Fruit fly (Drosophila melanogaster) whole organism, embryonic: ENCODE results near the gene Antp.

ENCODE experiments used
- ATbp ChIP-seq: fragments of 200-800 bp; sonication (Bioruptor generic); optimal IDR thresholded peaks from 2 replicates; lab custom pipeline; 2017; ENCODE audit warnings: missing biosample characterization, mild to moderate bottlenecking, missing genetic modification characterization, missing genetic modification reagents
- B-H1 ChIP-seq: fragments of 200-800 bp; sonication (Bioruptor generic); IDR thresholded peaks from 3 replicates; pipeline ENCODE4 v1.3.6; 2022; ENCODE audit warnings: missing biosample characterization, missing genetic modification characterization
- CG10321 ChIP-seq: fragments of 200-800 bp; sonication (Bioruptor generic); IDR thresholded peaks from 2 replicates; pipeline ENCODE4 v1.3.6; 2022; ENCODE audit warnings: missing biosample characterization, missing genetic modification characterization
- CG10462 ChIP-seq: fragments of 200-800 bp; sonication (Bioruptor generic); optimal IDR thresholded peaks from 2 replicates; lab custom pipeline; 2016; ENCODE audit warnings: missing biosample characterization, missing genetic modification characterization
- CG10543 ChIP-seq: fragments of 200-800 bp; sonication (Bioruptor generic); optimal IDR thresholded peaks from 3 replicates; lab custom pipeline; 2017; ENCODE audit warnings: missing biosample characterization, mild to moderate bottlenecking, missing genetic modification characterization, moderate library complexity
- CG1603 ChIP-seq: fragments of 200-800 bp; sonication (Bioruptor generic); optimal IDR thresholded peaks from 2 replicates; lab custom pipeline; 2019; ENCODE audit warnings: missing biosample characterization, mild to moderate bottlenecking, missing genetic modification characterization, moderate library complexity
- CG16779 ChIP-seq: fragments of 200-800 bp; sonication (Bioruptor generic); IDR thresholded peaks from 2 replicates; pipeline ENCODE4 v1.3.6; 2022; ENCODE audit warnings: missing biosample characterization, missing genetic modification characterization
- CG17802 ChIP-seq: fragments of 200-800 bp; sonication (Bioruptor generic); optimal IDR thresholded peaks from 2 replicates; lab custom pipeline; 2018; ENCODE audit warnings: missing biosample characterization, mild to moderate bottlenecking, missing genetic modification characterization, moderate library complexity
- CG2129 ChIP-seq: fragments of 200-800 bp; sonication (Bioruptor generic); IDR thresholded peaks from 2 replicates; pipeline ENCODE4 v1.3.6; 2022; ENCODE audit warnings: missing biosample characterization, missing genetic modification characterization; ENCODE audit not compliant: partially characterized antibody
- CG2712 ChIP-seq: fragments of 200-800 bp; optimal IDR thresholded peaks from 3 replicates; lab custom pipeline; 2019; ENCODE audit warnings: missing biosample characterization, mild to moderate bottlenecking, missing genetic modification characterization, moderate library complexity
- CG30020 ChIP-seq: fragments of 200-800 bp; optimal IDR thresholded peaks from 2 replicates; lab custom pipeline; 2019; ENCODE audit warnings: missing biosample characterization, mild to moderate bottlenecking, missing genetic modification characterization, moderate library complexity
- CG30431 ChIP-seq: fragments of 200-800 bp; sonication (Bioruptor generic); optimal IDR thresholded peaks from 2 replicates; lab custom pipeline; 2017; ENCODE audit warnings: missing biosample characterization, missing genetic modification characterization
- CG31441 ChIP-seq: fragments of 200-800 bp; sonication (Bioruptor generic); IDR thresholded peaks from 2 replicates; pipeline ENCODE4 v1.3.6; 2022; ENCODE audit warnings: missing biosample characterization, missing genetic modification characterization
- CG6813 ChIP-seq: fragments of 200-800 bp; sonication (Bioruptor generic); optimal IDR thresholded peaks from 2 replicates; lab custom pipeline; 2017; ENCODE audit warnings: missing biosample characterization, missing genetic modification characterization, mild to moderate bottlenecking, moderate library complexity, missing genetic modification reagents
- CG7357 ChIP-seq: fragments of 200-800 bp; sonication (Bioruptor generic); IDR thresholded peaks from 3 replicates; pipeline ENCODE4 v1.3.6; 2022; ENCODE audit warnings: missing biosample characterization, missing genetic modification characterization
- Chrac-16 ChIP-seq: fragments of 200-800 bp; sonication (Bioruptor generic); optimal IDR thresholded peaks from 3 replicates; lab custom pipeline; 2016; ENCODE audit warnings: missing biosample characterization, missing genetic modification characterization
- Dad ChIP-seq: fragments of 200-800 bp; sonication (Bioruptor generic); optimal IDR thresholded peaks from 3 replicates; lab custom pipeline; 2016; ENCODE audit warnings: missing biosample characterization, missing genetic modification characterization
- Elba2 ChIP-seq: fragments of 200-800 bp; sonication (Bioruptor generic); optimal IDR thresholded peaks from 3 replicates; lab custom pipeline; 2016; ENCODE audit warnings: missing biosample characterization, missing genetic modification characterization
- Hr78 ChIP-seq, 2 experiments: fragments of 200-800 bp in 1 of 2; fragments of >200 bp in 1 of 2; sonication (Bioruptor generic) in 1 of 2; optimal IDR thresholded peaks; 2 replicates each; lab custom pipeline; 2017 to 2019; ENCODE audit warnings: missing biosample characterization in 2 of 2, missing genetic modification characterization in 2 of 2, mild to moderate bottlenecking in 1 of 2, moderate library complexity in 1 of 2
- Mrtf ChIP-seq: fragments of 200-800 bp; sonication (Bioruptor generic); IDR thresholded peaks from 3 replicates; pipeline ENCODE4 v1.3.6; 2022; ENCODE audit warnings: missing biosample characterization, missing genetic modification characterization
- Myb ChIP-seq: fragments of 200-800 bp; sonication (Bioruptor generic); optimal IDR thresholded peaks from 2 replicates; lab custom pipeline; 2016; ENCODE audit warnings: missing biosample characterization, missing genetic modification characterization
- Neu2 ChIP-seq: fragments of 200-800 bp; sonication (Bioruptor generic); optimal IDR thresholded peaks from 3 replicates; lab custom pipeline; 2016; ENCODE audit warnings: missing biosample characterization, missing genetic modification characterization, borderline replicate concordance
- Nf-YC ChIP-seq: fragments of 200-800 bp; optimal IDR thresholded peaks from 3 replicates; lab custom pipeline; 2019; ENCODE audit warnings: missing biosample characterization, mild to moderate bottlenecking, missing genetic modification characterization, moderate library complexity
- Oli ChIP-seq: fragments of 200-800 bp; sonication (Bioruptor generic); optimal IDR thresholded peaks from 2 replicates; lab custom pipeline; 2018; ENCODE audit warnings: missing biosample characterization, mild to moderate bottlenecking, missing genetic modification characterization, moderate library complexity
- Sox102F ChIP-seq: fragments of 200-800 bp; sonication (Bioruptor generic); optimal IDR thresholded peaks from 2 replicates; lab custom pipeline; 2018; ENCODE audit warnings: missing biosample characterization, mild to moderate bottlenecking, missing genetic modification characterization, moderate library complexity
- bowl ChIP-seq: fragments of 200-800 bp; sonication (Bioruptor generic); IDR thresholded peaks from 2 replicates; pipeline ENCODE4 v1.3.6; 2022; ENCODE audit warnings: missing biosample characterization, missing genetic modification characterization
- cad ChIP-seq: fragments of >200 bp; optimal IDR thresholded peaks from 2 replicates; lab custom pipeline; 2017; ENCODE audit warnings: missing biosample characterization, missing genetic modification characterization
- cg ChIP-seq: fragments of 200-800 bp; sonication (Bioruptor generic); optimal IDR thresholded peaks from 3 replicates; lab custom pipeline; 2019; ENCODE audit warnings: missing biosample characterization, mild to moderate bottlenecking, missing genetic modification characterization, moderate library complexity
- ci ChIP-seq: fragments of 200-800 bp; sonication (Bioruptor generic); IDR thresholded peaks from 3 replicates; pipeline ENCODE4 v1.3.6; 2022; ENCODE audit warnings: missing biosample characterization, missing genetic modification characterization
- dysf ChIP-seq: fragments of 200-800 bp; sonication (Bioruptor generic); IDR thresholded peaks from 3 replicates; pipeline ENCODE4 v1.3.6; 2022; ENCODE audit warnings: missing biosample characterization, missing genetic modification characterization
- ftz-f1 ChIP-seq: fragments of 200-800 bp; sonication (Bioruptor generic); optimal IDR thresholded peaks from 2 replicates; lab custom pipeline; 2016; ENCODE audit warnings: missing biosample characterization, missing genetic modification characterization
- gcm ChIP-seq: fragments of 200-800 bp; sonication (Bioruptor generic); optimal IDR thresholded peaks from 2 replicates; lab custom pipeline; 2019; ENCODE audit warnings: missing biosample characterization, mild to moderate bottlenecking, missing genetic modification characterization, moderate library complexity
- gem ChIP-seq: fragments of 200-800 bp; sonication (Bioruptor generic); optimal IDR thresholded peaks from 2 replicates; lab custom pipeline; 2019; ENCODE audit warnings: missing biosample characterization, mild to moderate bottlenecking, missing genetic modification characterization, moderate library complexity
- ham ChIP-seq: fragments of 200-800 bp; sonication (Bioruptor generic); IDR thresholded peaks from 2 replicates; pipeline ENCODE4 v1.3.6; 2022; ENCODE audit warnings: missing biosample characterization, missing genetic modification characterization
- inv ChIP-seq: fragments of 200-800 bp; sonication (Bioruptor generic); IDR thresholded peaks from 2 replicates; pipeline ENCODE4 v1.3.6; 2022; ENCODE audit warnings: missing biosample characterization, missing genetic modification characterization; ENCODE audit not compliant: partially characterized antibody
- kay ChIP-seq: fragments of 200-800 bp; sonication (Bioruptor generic); optimal IDR thresholded peaks from 2 replicates; lab custom pipeline; 2016; ENCODE audit warnings: missing biosample characterization, missing genetic modification characterization
- lola ChIP-seq, 3 experiments: fragments of >200 bp in 2 of 3; fragments of 200-800 bp in 1 of 3; sonication (Bioruptor generic) in 1 of 3; optimal IDR thresholded peaks; 2 replicates each; lab custom pipeline; 2017 to 2019; ENCODE audit warnings: missing biosample characterization in 3 of 3, missing genetic modification characterization in 3 of 3, mild to moderate bottlenecking in 1 of 3, moderate library complexity in 1 of 3
- nerfin-1 ChIP-seq: fragments of 200-800 bp; sonication (Bioruptor generic); optimal IDR thresholded peaks from 3 replicates; lab custom pipeline; 2019; ENCODE audit warnings: missing biosample characterization, mild to moderate bottlenecking, missing genetic modification characterization, moderate library complexity
- org-1 ChIP-seq: fragments of 200-800 bp; sonication (Bioruptor generic); optimal IDR thresholded peaks from 2 replicates; lab custom pipeline; 2017; ENCODE audit warnings: missing biosample characterization, missing genetic modification characterization
- salm ChIP-seq: fragments of 200-800 bp; sonication (Bioruptor generic); optimal IDR thresholded peaks from 2 replicates; lab custom pipeline; 2018; ENCODE audit warnings: missing biosample characterization, mild to moderate bottlenecking, missing genetic modification characterization
- sima ChIP-seq: fragments of 200-800 bp; sonication (Bioruptor generic); optimal IDR thresholded peaks from 2 replicates; lab custom pipeline; 2016; ENCODE audit warnings: missing biosample characterization, missing genetic modification characterization
- sug ChIP-seq: fragments of 200-800 bp; optimal IDR thresholded peaks from 2 replicates; lab custom pipeline; 2019; ENCODE audit warnings: missing biosample characterization, mild to moderate bottlenecking, missing genetic modification characterization, moderate library complexity
- tna ChIP-seq: fragments of 200-800 bp; sonication (Bioruptor generic); IDR thresholded peaks from 2 replicates; pipeline ENCODE4 v1.3.6; 2022; ENCODE audit warnings: missing biosample characterization, missing genetic modification characterization; ENCODE audit not compliant: partially characterized antibody
- twi ChIP-seq: fragments of 200-800 bp; optimal IDR thresholded peaks from 2 replicates; lab custom pipeline; 2019; ENCODE audit warnings: missing biosample characterization, mild to moderate bottlenecking, missing genetic modification characterization, moderate library complexity
- unpg ChIP-seq: fragments of 200-800 bp; sonication (Bioruptor generic); optimal IDR thresholded peaks from 3 replicates; lab custom pipeline; 2018; ENCODE audit warnings: missing biosample characterization, mild to moderate bottlenecking, missing genetic modification characterization, moderate library complexity
- zen2 ChIP-seq: fragments of 200-800 bp; sonication (Bioruptor generic); IDR thresholded peaks from 3 replicates; pipeline ENCODE4 v1.3.6; 2022; ENCODE audit warnings: missing biosample characterization, missing genetic modification characterization; ENCODE audit not compliant: partially characterized antibody
- zf30C ChIP-seq: fragments of 200-800 bp; sonication (Bioruptor generic); optimal IDR thresholded peaks from 3 replicates; lab custom pipeline; 2018; ENCODE audit warnings: missing biosample characterization, mild to moderate bottlenecking, missing genetic modification characterization

The Antp gene

dm6 chr3R:6912251-6913215 lies 86.5 kb downstream of the Antp start (continued):
- peak; percentile 39 for TF ChIP-seq org-1 (GFP tag; lab: Kevin White, UChicago)
- peak; percentile 7 for TF ChIP-seq sima (GFP tag; lab: Kevin White, UChicago)
- TF ChIP-seq CG30431 (GFP tag; lab: Kevin White, UChicago) = peak; percentile 58
- peak; percentile 1 for TF ChIP-seq CG17802
- peak; percentile 22 for TF ChIP-seq Elba2
- peak; percentile 94 for TF ChIP-seq gem
- peak; percentile 53 for TF ChIP-seq CG6813 (GFP tag; lab: Kevin White, UChicago)
- TF ChIP-seq Chrac-16 (GFP tag; lab: Kevin White, UChicago) = peak; percentile 67
- TF ChIP-seq cg (GFP tag; lab: Kevin White, UChicago) = peak; percentile 96
- TF ChIP-seq ham (GFP tag; lab: Robert Waterston, UW) = no peak
- peak; percentile 70 for TF ChIP-seq CG30020 (tag; lab: Kevin White, UChicago)
- TF ChIP-seq CG1603 (tag; lab: Kevin White, UChicago) = peak; percentile 69
- TF ChIP-seq CG2712 (tag; lab: Kevin White, UChicago) = peak; percentile 93
- peak; percentile 80 for TF ChIP-seq CG10462 (GFP tag; lab: Kevin White, UChicago)
- peak in 1 of 2 experiments; percentile 62 for TF ChIP-seq Hr78 (GFP tag; optimal IDR thresholded peaks at IDR 0.05; lab: Kevin White, UChicago)
- TF ChIP-seq Nf-YC (tag; lab: Kevin White, UChicago) = peak; percentile 94
- peak; percentile 76 for TF ChIP-seq nerfin-1 (tag; lab: Kevin White, UChicago)
- TF ChIP-seq inv (GFP tag; lab: Robert Waterston, UW) = no peak
- peak; percentile 71 for TF ChIP-seq kay (GFP tag; lab: Kevin White, UChicago)
- peak; percentile 90 for TF ChIP-seq gcm (GFP tag; lab: Kevin White, UChicago)
- no peak for TF ChIP-seq cad (GFP tag; lab: Kevin White, UChicago)
- peak; percentile 49; the same call in 1 of the 3 replicates for TF ChIP-seq CG7357 (GFP tag; lab: Robert Waterston, UW)
- peak; percentile 64 for TF ChIP-seq sug (tag; lab: Kevin White, UChicago)
- no peak for TF ChIP-seq zf30C (GFP tag; lab: Kevin White, UChicago)
- TF ChIP-seq B-H1 = peak; percentile 47
- TF ChIP-seq Sox102F = peak; percentile 85
- TF ChIP-seq CG31441 = peak; percentile 94
- TF ChIP-seq Myb (GFP tag; lab: Kevin White, UChicago) = peak; percentile 21
- TF ChIP-seq lola (GFP tag; optimal IDR thresholded peaks at IDR 0.05; lab: Kevin White, UChicago) = peak in 1 of 3 experiments; percentile 88
- no peak for TF ChIP-seq zen2 (GFP tag; lab: Robert Waterston, UW)
- TF ChIP-seq Oli (tag; lab: Kevin White, UChicago) = peak; percentile 82
- peak; percentile 72 for TF ChIP-seq ATbp (GFP tag; lab: Kevin White, UChicago)
- no peak for TF ChIP-seq ftz-f1 (GFP tag; lab: Kevin White, UChicago)
- no peak for TF ChIP-seq CG2129 (GFP tag; lab: Robert Waterston, UW)
- TF ChIP-seq bowl (GFP tag; lab: Robert Waterston, UW) = peak; percentile 59; the same call in 1 of the 2 replicates
- TF ChIP-seq tna (GFP tag; lab: Robert Waterston, UW) = no peak; the same call in 1 of the 2 replicates
- peak; percentile 79 for TF ChIP-seq dysf (GFP tag; lab: Robert Waterston, UW)
- TF ChIP-seq Dad (GFP tag; lab: Kevin White, UChicago) = peak; percentile 43
- peak; percentile 66 for TF ChIP-seq CG10321 (GFP tag; lab: Robert Waterston, UW)
- peak; percentile 86 for TF ChIP-seq unpg (GFP tag; lab: Kevin White, UChicago)
- peak; percentile 22 for TF ChIP-seq Neu2 (GFP tag; lab: Kevin White, UChicago)
- TF ChIP-seq ci (GFP tag; lab: Robert Waterston, UW) = peak; percentile 83
- TF ChIP-seq twi = peak; percentile 81
- TF ChIP-seq Mrtf (GFP tag; lab: Robert Waterston, UW) = peak; percentile 57; the same call in 2 of the 3 replicates
- 0 out of 2 replicates have a peak, but pooled peaks have one; percentile 47 for TF ChIP-seq CG16779 (GFP tag; lab: Robert Waterston, UW)
- TF ChIP-seq CG10543 = peak; percentile 77
- TF ChIP-seq salm = peak; percentile 78
